Worm (Caenorhabditis elegans): Measurements from ENCODE around the gene zipt-13.

The zipt-13 gene

ce11 chrX:10238146-10238749 is 1.5 kb upstream of the zipt-13 start (continued):
- TF ChIP-seq mdl-1 (tag; optimal IDR thresholded peaks at IDR 0.05) (peak in 1 of 2 experiments; percentile 23), zag-1 (tag; optimal IDR thresholded peaks at IDR 0.05) (no peak), nhr-25 (tag; optimal IDR thresholded peaks at IDR 0.05; ENCODE audit: borderline replicate concordance, insufficient read depth) (peak; percentile 84), T26A8.4 (GFP tag; IDR thresholded peaks at IDR 0.05) (no peak), dpl-1 (GFP tag; optimal IDR thresholded peaks at IDR 0.05) (no peak), F44E2.7 (GFP tag; IDR thresholded peaks at IDR 0.05) (no peak), vab-7 (GFP tag; IDR thresholded peaks at IDR 0.05) (no peak), hmg-1.1 (GFP tag; IDR thresholded peaks at IDR 0.05) (no peak), Y75B8A.6 (GFP tag; IDR thresholded peaks at IDR 0.05) (no peak), lir-3 (tag; optimal IDR thresholded peaks at IDR 0.05) (no peak), unc-62 (GFP tag; optimal IDR thresholded peaks at IDR 0.05 in 1 of 2) (peak in 1 of 2 experiments; percentile 99), unc-62 (tag; optimal IDR thresholded peaks at IDR 0.05) (no peak), ZK337.2 (GFP tag; IDR thresholded peaks at IDR 0.05) (no peak), ceh-28 (tag; optimal IDR thresholded peaks at IDR 0.05) (no peak), nhr-28 (tag; optimal IDR thresholded peaks at IDR 0.05) (peak; percentile 38), F10B5.3 (tag; optimal IDR thresholded peaks at IDR 0.05) (no peak), lin-1 (GFP tag; IDR thresholded peaks at IDR 0.05) (no peak), nhr-102 (tag; optimal IDR thresholded peaks at IDR 0.05) (no peak), pha-4 (GFP tag; IDR thresholded peaks at IDR 0.05) (no peak), pha-4 (tag; optimal IDR thresholded peaks at IDR 0.05) (no peak), T20F7.1 (GFP tag; optimal IDR thresholded peaks at IDR 0.05) (no peak), sdz-12 (GFP tag; optimal IDR thresholded peaks at IDR 0.05) (no peak), egl-27 (tag; optimal IDR thresholded peaks at IDR 0.05) (no peak), dmd-8 (GFP tag; IDR thresholded peaks at IDR 0.05) (no peak), F37D6.2 (tag; optimal IDR thresholded peaks at IDR 0.05) (no peak)

- TF ChIP-seq unc-62 (GFP tag; optimal IDR thresholded peaks at IDR 0.05 in 1 of 2) (peak in 1 of 2 experiments; percentile 91), unc-62 (tag; optimal IDR thresholded peaks at IDR 0.05) (no peak), vab-7 (GFP tag; IDR thresholded peaks at IDR 0.05) (no peak), T26A8.4 (GFP tag; IDR thresholded peaks at IDR 0.05) (peak; percentile 29; the same call in 1 of the 2 replicates), aha-1 (tag) (peak; percentile 30), lim-7 (GFP tag; IDR thresholded peaks at IDR 0.05) (no peak)
These were observed 4.3 kb downstream of the zipt-13 start for ce11 chrX:10232395-10232794.

ce11 chrX:10230872-10231271 is 5.9 kb downstream of the zipt-13 start:
- TF ChIP-seq Y105C5A.15 (GFP tag; IDR thresholded peaks at IDR 0.05) = no peak
- no peak for TF ChIP-seq nhr-102 (tag; optimal IDR thresholded peaks at IDR 0.05)
- peak; percentile 29 for TF ChIP-seq nhr-28 (tag; optimal IDR thresholded peaks at IDR 0.05)
- no peak for TF ChIP-seq daf-19 (GFP tag; conservative IDR thresholded peaks at IDR 0.05)
- peak; percentile 28 for TF ChIP-seq nhr-48 (tag; optimal IDR thresholded peaks at IDR 0.05)
- no peak for TF ChIP-seq gei-8 (GFP tag; optimal IDR thresholded peaks at IDR 0.05)
- TF ChIP-seq Y48G9A.11 (GFP tag; IDR thresholded peaks at IDR 0.05) = no peak
- TF ChIP-seq dmd-9 (GFP tag; IDR thresholded peaks at IDR 0.05) = no peak
- TF ChIP-seq lin-38 (GFP tag; IDR thresholded peaks at IDR 0.05) = no peak
- no peak for TF ChIP-seq lsy-2 (tag; optimal IDR thresholded peaks at IDR 0.05)
- TF ChIP-seq aly-2 (tag; optimal IDR thresholded peaks at IDR 0.05) = no peak
- TF ChIP-seq mdt-29 (GFP tag; IDR thresholded peaks at IDR 0.05) = no peak
- no peak for TF ChIP-seq nhr-111 (GFP tag; optimal IDR thresholded peaks at IDR 0.05)
- no peak for TF ChIP-seq jun-1 (tag; optimal IDR thresholded peaks at IDR 0.05)
- TF ChIP-seq F37D6.2 (tag; optimal IDR thresholded peaks at IDR 0.05) = no peak
- no peak for TF ChIP-seq dpl-1 (GFP tag; optimal IDR thresholded peaks at IDR 0.05)
- no peak for TF ChIP-seq nhr-6 (tag; optimal IDR thresholded peaks at IDR 0.05)
- no peak for TF ChIP-seq saeg-2 (GFP tag; IDR thresholded peaks at IDR 0.05)
- TF ChIP-seq lin-39 (tag; optimal IDR thresholded peaks at IDR 0.05) = no peak
- TF ChIP-seq dve-1 (tag; optimal IDR thresholded peaks at IDR 0.05; ENCODE audit: insufficient read depth) = peak; percentile 18
- TF ChIP-seq egl-43 (GFP tag; IDR thresholded peaks at IDR 0.05) = no peak
- no peak for TF ChIP-seq nhr-11 (tag; optimal IDR thresholded peaks at IDR 0.05)
- TF ChIP-seq arid-1 (GFP tag; conservative IDR thresholded peaks at IDR 0.05) = no peak
- TF ChIP-seq nhr-76 (tag; optimal IDR thresholded peaks at IDR 0.05) = no peak
- no peak for TF ChIP-seq zfp-2 (tag; optimal IDR thresholded peaks at IDR 0.05)
- TF ChIP-seq F44E2.7 (GFP tag; IDR thresholded peaks at IDR 0.05) = no peak
- no peak for TF ChIP-seq mes-2 (tag; optimal IDR thresholded peaks at IDR 0.05; ENCODE audit: poor library complexity, severe bottlenecking)

Data from whole organism, L4 larva.